Worm (Caenorhabditis elegans) whole organism, L2 larva: ENCODE measurements around the gene rab-33.

Experiments
- F13H6.1 ChIP-seq: sonication (generic microtip); optimal IDR thresholded peaks from 2 replicates; lab custom pipeline; 2016; ENCODE audit warnings: missing genetic modification characterization, missing compliant biosample characterization
- ZK546.5 ChIP-seq: sonication (generic microtip); optimal IDR thresholded peaks from 2 replicates; lab custom pipeline; 2017; ENCODE audit warnings: missing biosample characterization, missing genetic modification characterization
- aly-2 ChIP-seq: fragments of 150-350 bp; optimal IDR thresholded peaks from 2 replicates; lab custom pipeline; 2014; ENCODE audit warnings: missing biosample characterization, missing genetic modification characterization
- blmp-1 ChIP-seq: sonication (generic microtip); optimal IDR thresholded peaks from 2 replicates; lab custom pipeline; 2017; ENCODE audit warnings: missing genetic modification characterization, mild to moderate bottlenecking, missing compliant biosample characterization, antibody characterized with exemption, moderate library complexity; ENCODE audit not compliant: insufficient read depth
- fos-1 ChIP-seq: fragments of 150-350 bp; optimal IDR thresholded peaks from 2 replicates; lab custom pipeline; 2014; ENCODE audit warnings: missing biosample characterization, missing genetic modification characterization
- lsy-2 ChIP-seq, 2 experiments: fragments of 150-350 bp in 1 of 2; sonication (generic microtip) in 1 of 2; optimal IDR thresholded peaks; 2 replicates each; lab custom pipeline; 2014 to 2017; ENCODE audit warnings: missing biosample characterization in 2 of 2, missing genetic modification characterization in 2 of 2
- mdl-1 ChIP-seq, 2 experiments: fragments of 150-350 bp in 1 of 2; sonication (generic microtip) in 1 of 2; optimal IDR thresholded peaks; 2 replicates each; lab custom pipeline; 2017; ENCODE audit warnings: missing biosample characterization in 2 of 2, missing genetic modification characterization in 2 of 2
- unc-39 ChIP-seq: fragments of 150-350 bp; optimal IDR thresholded peaks from 2 replicates; lab custom pipeline; 2014; ENCODE audit warnings: missing biosample characterization, missing genetic modification characterization
- zag-1 ChIP-seq: fragments of 150-350 bp; optimal IDR thresholded peaks from 2 replicates; lab custom pipeline; 2014; ENCODE audit warnings: missing biosample characterization, missing genetic modification characterization
- ztf-4 ChIP-seq: fragments of 150-350 bp; optimal IDR thresholded peaks from 2 replicates; lab custom pipeline; 2014; ENCODE audit warnings: missing biosample characterization, missing genetic modification characterization

ce11 chrIII:10481497-10481896, 22.2 kb downstream of the rab-33 start:
- TF ChIP-seq zag-1 (tag; lab: Kevin White, UChicago) (no peak), ZK546.5 (tag; lab: Kevin White, UChicago) (no peak), aly-2 (tag; lab: Kevin White, UChicago) (no peak), mdl-1 (tag; optimal IDR thresholded peaks at IDR 0.05; lab: Kevin White, UChicago) (no peak), blmp-1 (no peak), ztf-4 (no peak), F13H6.1 (tag; lab: Kevin White, UChicago) (no peak), unc-39 (tag; lab: Kevin White, UChicago) (no peak), lsy-2 (tag; optimal IDR thresholded peaks at IDR 0.05; lab: Kevin White, UChicago) (no peak), fos-1 (tag; lab: Kevin White, UChicago) (no peak)
